Worm (Caenorhabditis elegans): ENCODE results near the gene vglu-3.

Gene vglu-3

ce11 chrIII:10293362-10293761 is 6.8 kb upstream of the vglu-3 start:
- no peak for TF ChIP-seq him-1 (tag; optimal IDR thresholded peaks at IDR 0.05)
- no peak for TF ChIP-seq dao-5 (tag; optimal IDR thresholded peaks at IDR 0.05)
- no peak for TF ChIP-seq W03F9.2 (tag; optimal IDR thresholded peaks at IDR 0.05)

ce11 chrIII:10293946-10294345 is 6.2 kb upstream of the vglu-3 start:
- no peak for TF ChIP-seq W03F9.2 (tag; optimal IDR thresholded peaks at IDR 0.05)
- no peak for TF ChIP-seq dao-5 (tag; optimal IDR thresholded peaks at IDR 0.05)
- TF ChIP-seq him-1 (tag; optimal IDR thresholded peaks at IDR 0.05) = no peak

- TF ChIP-seq dao-5 (tag; optimal IDR thresholded peaks at IDR 0.05) (no peak), W03F9.2 (tag; optimal IDR thresholded peaks at IDR 0.05) (no peak), him-1 (tag; optimal IDR thresholded peaks at IDR 0.05) (no peak)
Observed at ce11 chrIII:10294837-10295236, 5.3 kb upstream of the vglu-3 start, which contains the start of gene vglu-2. TSS of gene vglu-2 (plus strand) at chrIII:10295137.

ce11 chrIII:10296904-10297303 is 3.3 kb upstream of the vglu-3 start:
- TF ChIP-seq W03F9.2 (tag; optimal IDR thresholded peaks at IDR 0.05) (no peak), him-1 (tag; optimal IDR thresholded peaks at IDR 0.05) (no peak), dao-5 (tag; optimal IDR thresholded peaks at IDR 0.05) (no peak)

- no peak for TF ChIP-seq him-1 (tag; optimal IDR thresholded peaks at IDR 0.05)
- TF ChIP-seq dao-5 (tag; optimal IDR thresholded peaks at IDR 0.05) = no peak
- no peak for TF ChIP-seq W03F9.2 (tag; optimal IDR thresholded peaks at IDR 0.05)
Observed at ce11 chrIII:10305295-10305694, 5.1 kb downstream of the vglu-3 start.

ce11 chrIII:10306049-10306448 is 5.9 kb downstream of the vglu-3 start, which contains the start of gene T07A5.1:
TSS of gene T07A5.1 (minus strand) at chrIII:10306197.
- TF ChIP-seq dao-5 (tag; optimal IDR thresholded peaks at IDR 0.05) (no peak), him-1 (tag; optimal IDR thresholded peaks at IDR 0.05) (no peak), W03F9.2 (tag; optimal IDR thresholded peaks at IDR 0.05) (no peak)

ce11 chrIII:10311016-10311415 is 10.8 kb downstream of the vglu-3 start, which contains the start of gene T07A5.7:
TSS of gene T07A5.7 (minus strand) at chrIII:10311116.
- no peak for TF ChIP-seq him-1 (tag; optimal IDR thresholded peaks at IDR 0.05)

- TF ChIP-seq dao-5 (tag; optimal IDR thresholded peaks at IDR 0.05) (no peak), W03F9.2 (tag; optimal IDR thresholded peaks at IDR 0.05) (no peak), him-1 (tag; optimal IDR thresholded peaks at IDR 0.05) (no peak)
Observed at ce11 chrIII:10314234-10314633, 14.1 kb downstream of the vglu-3 start.

ce11 chrIII:10318062-10318609 is 18.0 kb downstream of the vglu-3 start, which contains the start of the genes unc-50 and ostf-4:
TSS of gene unc-50 (minus strand) at chrIII:10318162.
TSS of gene ostf-4 (minus strand) at chrIII:10318559.
- TF ChIP-seq W03F9.2 (tag; optimal IDR thresholded peaks at IDR 0.05) (no peak), him-1 (tag; optimal IDR thresholded peaks at IDR 0.05) (no peak), dao-5 (tag; optimal IDR thresholded peaks at IDR 0.05) (no peak)

- peak; percentile 67 for TF ChIP-seq W03F9.2 (tag; optimal IDR thresholded peaks at IDR 0.05)
- TF ChIP-seq dao-5 (tag; optimal IDR thresholded peaks at IDR 0.05) = no peak
Observed at ce11 chrIII:10318755-10319154, 18.6 kb downstream of the vglu-3 start, which contains the start of gene unc-69. TSS of gene unc-69 (plus strand) at chrIII:10318939.

ce11 chrIII:10320788-10321187 is 20.6 kb downstream of the vglu-3 start, which contains the start of gene sas-7:
TSS of gene sas-7 (plus strand) at chrIII:10321019.
- TF ChIP-seq W03F9.2 (tag; optimal IDR thresholded peaks at IDR 0.05) = no peak

- TF ChIP-seq dao-5 (tag; optimal IDR thresholded peaks at IDR 0.05) = no peak
- no peak for TF ChIP-seq W03F9.2 (tag; optimal IDR thresholded peaks at IDR 0.05)
- no peak for TF ChIP-seq him-1 (tag; optimal IDR thresholded peaks at IDR 0.05)
Observed at ce11 chrIII:10326327-10326726, 26.1 kb downstream of the vglu-3 start.

- TF ChIP-seq dao-5 (tag; optimal IDR thresholded peaks at IDR 0.05) (no peak), W03F9.2 (tag; optimal IDR thresholded peaks at IDR 0.05) (no peak), him-1 (tag; optimal IDR thresholded peaks at IDR 0.05) (no peak)
Observed at ce11 chrIII:10328565-10329541, 28.7 kb downstream of the vglu-3 start.

- TF ChIP-seq W03F9.2 (tag; optimal IDR thresholded peaks at IDR 0.05) = no peak
- no peak for TF ChIP-seq dao-5 (tag; optimal IDR thresholded peaks at IDR 0.05)
- no peak for TF ChIP-seq him-1 (tag; optimal IDR thresholded peaks at IDR 0.05)
Observed at ce11 chrIII:10329811-10330210, 29.6 kb downstream of the vglu-3 start.
